Fruit fly (Drosophila melanogaster) whole organism, embryonic: ENCODE data around the gene RpL32.

Experiments
- CG10209 ChIP-seq: fragments of 200-800 bp; sonication (Bioruptor generic); optimal IDR thresholded peaks from 3 replicates; lab custom pipeline; 2017; ENCODE audit warnings: missing biosample characterization, mild to moderate bottlenecking, missing genetic modification characterization, missing genetic modification reagents
- CG12744 ChIP-seq: fragments of 200-800 bp; sonication (Bioruptor generic); optimal IDR thresholded peaks from 2 replicates; lab custom pipeline; 2016; ENCODE audit warnings: missing biosample characterization, missing genetic modification characterization
- CG13287 ChIP-seq: fragments of 200-800 bp; sonication (Bioruptor generic); IDR thresholded peaks from 2 replicates; pipeline ENCODE4 v1.3.6; 2022; ENCODE audit warnings: missing biosample characterization, missing genetic modification characterization; ENCODE audit not compliant: partially characterized antibody
- CG14441 ChIP-seq: fragments of 200-800 bp; sonication (Bioruptor generic); IDR thresholded peaks from 2 replicates; pipeline ENCODE4 v1.3.6; 2022; ENCODE audit warnings: missing biosample characterization, missing genetic modification characterization
- CG14710 ChIP-seq: fragments of 200-800 bp; sonication (Bioruptor generic); optimal IDR thresholded peaks from 3 replicates; lab custom pipeline; 2019; ENCODE audit warnings: missing biosample characterization, mild to moderate bottlenecking, missing genetic modification characterization, moderate library complexity
- CG15479 ChIP-seq: fragments of 200-800 bp; sonication (Bioruptor generic); optimal IDR thresholded peaks from 3 replicates; lab custom pipeline; 2019; ENCODE audit warnings: missing biosample characterization, mild to moderate bottlenecking, missing genetic modification characterization, moderate library complexity
- CG17328 ChIP-seq: fragments of 200-800 bp; sonication (Bioruptor generic); IDR thresholded peaks from 2 replicates; pipeline ENCODE4 v1.3.6; 2022; ENCODE audit warnings: missing biosample characterization, missing genetic modification characterization
- CG2712 ChIP-seq: fragments of 200-800 bp; optimal IDR thresholded peaks from 3 replicates; lab custom pipeline; 2019; ENCODE audit warnings: missing biosample characterization, mild to moderate bottlenecking, missing genetic modification characterization, moderate library complexity
- CG2875 ChIP-seq: fragments of 200-800 bp; sonication (Bioruptor generic); optimal IDR thresholded peaks from 2 replicates; lab custom pipeline; 2017; ENCODE audit warnings: missing biosample characterization, mild to moderate bottlenecking, missing genetic modification characterization, missing genetic modification reagents
- CG3065 ChIP-seq: fragments of 200-800 bp; sonication (Bioruptor generic); optimal IDR thresholded peaks from 2 replicates; lab custom pipeline; 2016; ENCODE audit warnings: missing biosample characterization, missing genetic modification characterization
- CG34376 ChIP-seq: fragments of 200-800 bp; sonication (Bioruptor generic); optimal IDR thresholded peaks from 2 replicates; lab custom pipeline; 2018; ENCODE audit warnings: missing biosample characterization, mild to moderate bottlenecking, missing genetic modification characterization
- CG5953 ChIP-seq: fragments of 200-800 bp; sonication (Bioruptor generic); IDR thresholded peaks from 2 replicates; pipeline ENCODE4 v1.3.6; 2022; ENCODE audit warnings: missing biosample characterization, missing genetic modification characterization
- CG6791 ChIP-seq: fragments of 200-800 bp; sonication (Bioruptor generic); IDR thresholded peaks from 3 replicates; pipeline ENCODE4 v1.3.6; 2022; ENCODE audit warnings: missing biosample characterization, missing genetic modification characterization; ENCODE audit not compliant: partially characterized antibody
- CG9437 ChIP-seq: fragments of 200-800 bp; sonication (Bioruptor generic); optimal IDR thresholded peaks from 2 replicates; lab custom pipeline; 2018; ENCODE audit warnings: missing biosample characterization, mild to moderate bottlenecking, missing genetic modification characterization
- Camta ChIP-seq: fragments of 200-800 bp; sonication (Bioruptor generic); optimal IDR thresholded peaks from 2 replicates; lab custom pipeline; 2016; ENCODE audit warnings: missing biosample characterization, missing genetic modification characterization
- Dad ChIP-seq: fragments of 200-800 bp; sonication (Bioruptor generic); optimal IDR thresholded peaks from 3 replicates; lab custom pipeline; 2016; ENCODE audit warnings: missing biosample characterization, missing genetic modification characterization
- GATAe ChIP-seq: fragments of 200-800 bp; sonication (Bioruptor generic); conservative IDR thresholded peaks from 2 replicates; pipeline ENCODE4 v1.3.6; 2022; ENCODE audit warnings: missing biosample characterization, missing genetic modification characterization
- H15 ChIP-seq: fragments of 200-800 bp; sonication (Bioruptor generic); IDR thresholded peaks from 3 replicates; pipeline ENCODE4 v1.3.6; 2022; ENCODE audit warnings: missing biosample characterization, missing genetic modification characterization
- Hmr ChIP-seq: fragments of 200-800 bp; sonication (Bioruptor generic); optimal IDR thresholded peaks from 3 replicates; lab custom pipeline; 2017; ENCODE audit warnings: mild to moderate bottlenecking, missing biosample characterization, missing genetic modification reagents, missing genetic modification characterization
- Hr3 ChIP-seq: fragments of 200-800 bp; sonication (Bioruptor generic); optimal IDR thresholded peaks from 3 replicates; lab custom pipeline; 2016; ENCODE audit warnings: missing biosample characterization, missing genetic modification characterization
- MBD-R2 ChIP-seq: fragments of 200-800 bp; sonication (Bioruptor generic); IDR thresholded peaks from 2 replicates; pipeline ENCODE4 v1.3.6; 2022; ENCODE audit warnings: missing biosample characterization, missing genetic modification characterization
- MESR4 ChIP-seq: fragments of 200-800 bp; sonication (Bioruptor generic); optimal IDR thresholded peaks from 2 replicates; lab custom pipeline; 2018; ENCODE audit warnings: missing biosample characterization, mild to moderate bottlenecking, missing genetic modification characterization, moderate library complexity
- Opbp ChIP-seq: fragments of 200-800 bp; sonication (Bioruptor generic); IDR thresholded peaks from 3 replicates; pipeline ENCODE4 v1.3.6; 2022; ENCODE audit warnings: missing biosample characterization, missing genetic modification characterization; ENCODE audit not compliant: partially characterized antibody
- Sry-δ ChIP-seq: fragments of 200-800 bp; sonication (Bioruptor generic); optimal IDR thresholded peaks from 2 replicates; lab custom pipeline; 2016; ENCODE audit warnings: missing biosample characterization, missing genetic modification characterization
- Vsx1 ChIP-seq: fragments of 200-800 bp; sonication (Bioruptor generic); optimal IDR thresholded peaks from 2 replicates; lab custom pipeline; 2017; ENCODE audit warnings: missing biosample characterization, mild to moderate bottlenecking, missing genetic modification characterization, missing genetic modification reagents
- Xbp1 ChIP-seq: fragments of 200-800 bp; sonication (Bioruptor generic); optimal IDR thresholded peaks from 3 replicates; lab custom pipeline; 2016; ENCODE audit warnings: missing biosample characterization, mild to moderate bottlenecking, missing genetic modification characterization
- Xrp1 ChIP-seq: fragments of 200-800 bp; sonication (Bioruptor generic); IDR thresholded peaks from 2 replicates; pipeline ENCODE4 v1.3.6; 2022; ENCODE audit warnings: missing biosample characterization, missing genetic modification characterization
- ase ChIP-seq: fragments of 200-800 bp; sonication (Bioruptor generic); IDR thresholded peaks from 3 replicates; pipeline ENCODE4 v1.3.6; 2022; ENCODE audit warnings: missing biosample characterization, missing genetic modification characterization
- az2 ChIP-seq: fragments of 200-800 bp; sonication (Bioruptor generic); optimal IDR thresholded peaks from 3 replicates; lab custom pipeline; 2016; ENCODE audit warnings: missing biosample characterization, missing genetic modification characterization
- br ChIP-seq: fragments of >200 bp; optimal IDR thresholded peaks from 2 replicates; lab custom pipeline; 2017
- cas ChIP-seq: fragments of 200-800 bp; sonication (Bioruptor generic); IDR thresholded peaks from 2 replicates; pipeline ENCODE4 v1.3.6; 2022; ENCODE audit warnings: missing biosample characterization, missing genetic modification characterization
- croc ChIP-seq: fragments of 200-800 bp; sonication (Bioruptor generic); conservative IDR thresholded peaks from 3 replicates; pipeline ENCODE4 v1.3.6; 2022; ENCODE audit warnings: missing biosample characterization, missing genetic modification characterization
- crol ChIP-seq: fragments of 200-800 bp; sonication (Bioruptor generic); IDR thresholded peaks from 2 replicates; pipeline ENCODE4 v1.3.6; 2022; ENCODE audit warnings: missing biosample characterization, missing genetic modification characterization
- disco-r ChIP-seq: fragments of 200-800 bp; sonication (Bioruptor generic); optimal IDR thresholded peaks from 2 replicates; lab custom pipeline; 2016; ENCODE audit warnings: missing biosample characterization, missing genetic modification characterization
- dm ChIP-seq: fragments of 200-800 bp; sonication (Bioruptor generic); optimal IDR thresholded peaks from 3 replicates; lab custom pipeline; 2016; ENCODE audit warnings: missing biosample characterization, missing genetic modification characterization
- dpn ChIP-seq, 2 experiments: fragments of 200-800 bp; sonication (Bioruptor generic); optimal IDR thresholded peaks; 3 replicates each; lab custom pipeline; 2016; ENCODE audit warnings: missing biosample characterization in 2 of 2, missing genetic modification characterization in 2 of 2
- fd102C ChIP-seq: fragments of 200-800 bp; sonication (Bioruptor generic); optimal IDR thresholded peaks from 2 replicates; lab custom pipeline; 2018; ENCODE audit warnings: missing biosample characterization, mild to moderate bottlenecking, missing genetic modification characterization, moderate library complexity
- fd96Cb ChIP-seq: fragments of 200-800 bp; sonication (Bioruptor generic); optimal IDR thresholded peaks from 2 replicates; lab custom pipeline; 2018; ENCODE audit warnings: missing biosample characterization, mild to moderate bottlenecking, missing genetic modification characterization, moderate library complexity
- grau ChIP-seq: fragments of 200-800 bp; optimal IDR thresholded peaks from 3 replicates; lab custom pipeline; 2019; ENCODE audit warnings: missing biosample characterization, mild to moderate bottlenecking, missing genetic modification characterization, moderate library complexity
- gsb-n ChIP-seq: fragments of 200-800 bp; sonication (Bioruptor generic); optimal IDR thresholded peaks from 3 replicates; lab custom pipeline; 2018; ENCODE audit warnings: missing biosample characterization, mild to moderate bottlenecking, missing genetic modification characterization
- gt ChIP-seq: fragments of 200-800 bp; sonication (Bioruptor generic); IDR thresholded peaks from 2 replicates; pipeline ENCODE4 v1.3.6; 2022; ENCODE audit warnings: missing biosample characterization, missing genetic modification characterization
- prd ChIP-seq, 3 experiments: fragments of >200 bp in 2 of 3; fragments of 200-800 bp in 1 of 3; sonication (Bioruptor generic) in 1 of 3; optimal IDR thresholded peaks in 2 of 3; IDR thresholded peaks in 1 of 3; 2 replicates in 2 of 3; 3 replicates in 1 of 3; pipeline versions ENCODE4 v1.3.6 to Lab custom; 2017 to 2022; ENCODE audit warnings: missing biosample characterization in 1 of 3, missing genetic modification characterization in 1 of 3
- pzg ChIP-seq: fragments of 200-800 bp; sonication (Bioruptor generic); optimal IDR thresholded peaks from 3 replicates; lab custom pipeline; 2018; ENCODE audit warnings: missing biosample characterization, mild to moderate bottlenecking, missing genetic modification characterization, moderate library complexity
- row ChIP-seq: fragments of 200-800 bp; sonication (Bioruptor generic); IDR thresholded peaks from 3 replicates; pipeline ENCODE4 v1.3.6; 2022; ENCODE audit warnings: missing biosample characterization, missing genetic modification characterization
- run ChIP-seq: fragments of 200-800 bp; sonication (Bioruptor generic); optimal IDR thresholded peaks from 3 replicates; lab custom pipeline; 2018; ENCODE audit warnings: missing biosample characterization, mild to moderate bottlenecking, missing genetic modification characterization
- scrt ChIP-seq: fragments of 200-800 bp; sonication (Bioruptor generic); optimal IDR thresholded peaks from 2 replicates; lab custom pipeline; 2018; ENCODE audit warnings: missing biosample characterization, mild to moderate bottlenecking, missing genetic modification characterization, moderate library complexity
- seq ChIP-seq: fragments of 200-800 bp; sonication (Bioruptor generic); IDR thresholded peaks from 2 replicates; pipeline ENCODE4 v1.3.6; 2022; ENCODE audit warnings: missing biosample characterization, missing genetic modification characterization
- sima ChIP-seq: fragments of 200-800 bp; sonication (Bioruptor generic); optimal IDR thresholded peaks from 2 replicates; lab custom pipeline; 2016; ENCODE audit warnings: missing biosample characterization, missing genetic modification characterization
- sisA ChIP-seq: fragments of 200-800 bp; sonication (Bioruptor generic); IDR thresholded peaks from 2 replicates; pipeline ENCODE4 v1.3.6; 2022; ENCODE audit warnings: missing biosample characterization, missing genetic modification characterization
- sug ChIP-seq: fragments of 200-800 bp; optimal IDR thresholded peaks from 2 replicates; lab custom pipeline; 2019; ENCODE audit warnings: missing biosample characterization, mild to moderate bottlenecking, missing genetic modification characterization, moderate library complexity
- ttk ChIP-seq: fragments of 200-800 bp; sonication (Bioruptor generic); IDR thresholded peaks from 2 replicates; pipeline ENCODE4 v2.1.2; 2022; ENCODE audit warnings: missing biosample characterization, missing genetic modification characterization

Gene RpL32

dm6 chr3R:30076088-30076487 lies 30.1 kb upstream of the RpL32 start (continued):
- TF ChIP-seq seq (GFP tag; lab: Robert Waterston, UW), result no peak
- TF ChIP-seq az2 (GFP tag; lab: Kevin White, UChicago), result peak; percentile 26
- peak; percentile 23 for TF ChIP-seq Xbp1 (GFP tag; lab: Kevin White, UChicago)
- TF ChIP-seq Opbp, result no peak
- peak; percentile 22 for TF ChIP-seq fd96Cb (tag; lab: Kevin White, UChicago)
- TF ChIP-seq pzg (GFP tag; lab: Kevin White, UChicago), result no peak
- no peak for TF ChIP-seq run (tag; lab: Kevin White, UChicago)
- TF ChIP-seq CG5953, result no peak
- TF ChIP-seq CG3065 (GFP tag; lab: Kevin White, UChicago), result no peak
- TF ChIP-seq disco-r, result no peak
- no peak for TF ChIP-seq CG10209 (GFP tag; lab: Kevin White, UChicago)
- no peak for TF ChIP-seq Dad (GFP tag; lab: Kevin White, UChicago)
- TF ChIP-seq Hr3, result no peak
- no peak for TF ChIP-seq sug (tag; lab: Kevin White, UChicago)
- no peak for TF ChIP-seq Camta
- no peak for TF ChIP-seq grau (tag; lab: Kevin White, UChicago)
- TF ChIP-seq prd (optimal IDR thresholded peaks at IDR 0.05; lab: Kevin White, UChicago), result no peak
- peak; percentile 47; the same call in 1 of the 3 replicates for TF ChIP-seq prd (GFP tag; IDR thresholded peaks at IDR 0.05; lab: Robert Waterston, UW)
- no peak for TF ChIP-seq gsb-n (tag; lab: Kevin White, UChicago)
- no peak for TF ChIP-seq GATAe
- 0 out of 3 replicates have a peak, but pooled peaks have one; percentile 26 for TF ChIP-seq row (GFP tag; lab: Robert Waterston, UW)
- TF ChIP-seq CG14441, result no peak
- TF ChIP-seq cas (GFP tag; lab: Robert Waterston, UW), result no peak
- no peak for TF ChIP-seq CG12744
- no peak for TF ChIP-seq CG13287 (GFP tag; lab: Robert Waterston, UW)
- no peak for TF ChIP-seq sima (GFP tag; lab: Kevin White, UChicago)
- TF ChIP-seq dpn (GFP tag; optimal IDR thresholded peaks at IDR 0.05; lab: Kevin White, UChicago), result no peak
- no peak for TF ChIP-seq gt (GFP tag; lab: Robert Waterston, UW)
- no peak for TF ChIP-seq CG2875 (GFP tag; lab: Kevin White, UChicago)
- no peak for TF ChIP-seq H15
- no peak for TF ChIP-seq Vsx1 (GFP tag; lab: Kevin White, UChicago)
- TF ChIP-seq br, result no peak
- no peak for TF ChIP-seq CG15479 (GFP tag; lab: Kevin White, UChicago)
- no peak for TF ChIP-seq dm
- peak; percentile 5 for TF ChIP-seq CG14710
- no peak for TF ChIP-seq fd102C (GFP tag; lab: Kevin White, UChicago)
- no peak for TF ChIP-seq CG9437
- TF ChIP-seq CG2712 (tag; lab: Kevin White, UChicago), result peak; percentile 31
- peak; percentile 55; the same call in 1 of the 2 replicates for TF ChIP-seq Xrp1
- no peak for TF ChIP-seq CG34376 (GFP tag; lab: Kevin White, UChicago)
- 0 out of 3 replicates have a peak, but pooled peaks have one; percentile 10 for TF ChIP-seq ase (GFP tag; lab: Robert Waterston, UW)
- no peak for TF ChIP-seq scrt (GFP tag; lab: Kevin White, UChicago)
- no peak for TF ChIP-seq CG6791 (GFP tag; lab: Robert Waterston, UW)
- no peak for TF ChIP-seq croc (GFP tag; lab: Robert Waterston, UW)
- peak; percentile 38; the same call in 1 of the 2 replicates for TF ChIP-seq sisA
- TF ChIP-seq MESR4 (GFP tag; lab: Kevin White, UChicago), result no peak
- no peak for TF ChIP-seq crol
- no peak for TF ChIP-seq ttk (GFP tag; lab: Robert Waterston, UW)
- no peak for TF ChIP-seq Hmr
- TF ChIP-seq Sry-δ (GFP tag; lab: Kevin White, UChicago), result no peak
- TF ChIP-seq CG17328 (GFP tag; lab: Robert Waterston, UW), result 0 out of 2 replicates have a peak, but pooled peaks have one; percentile 9
- no peak for TF ChIP-seq MBD-R2 (GFP tag; lab: Robert Waterston, UW)
